Fruit fly (Drosophila melanogaster): ENCODE data around the gene Cyp4ae1.

Cyp4ae1 gene

DNA sequence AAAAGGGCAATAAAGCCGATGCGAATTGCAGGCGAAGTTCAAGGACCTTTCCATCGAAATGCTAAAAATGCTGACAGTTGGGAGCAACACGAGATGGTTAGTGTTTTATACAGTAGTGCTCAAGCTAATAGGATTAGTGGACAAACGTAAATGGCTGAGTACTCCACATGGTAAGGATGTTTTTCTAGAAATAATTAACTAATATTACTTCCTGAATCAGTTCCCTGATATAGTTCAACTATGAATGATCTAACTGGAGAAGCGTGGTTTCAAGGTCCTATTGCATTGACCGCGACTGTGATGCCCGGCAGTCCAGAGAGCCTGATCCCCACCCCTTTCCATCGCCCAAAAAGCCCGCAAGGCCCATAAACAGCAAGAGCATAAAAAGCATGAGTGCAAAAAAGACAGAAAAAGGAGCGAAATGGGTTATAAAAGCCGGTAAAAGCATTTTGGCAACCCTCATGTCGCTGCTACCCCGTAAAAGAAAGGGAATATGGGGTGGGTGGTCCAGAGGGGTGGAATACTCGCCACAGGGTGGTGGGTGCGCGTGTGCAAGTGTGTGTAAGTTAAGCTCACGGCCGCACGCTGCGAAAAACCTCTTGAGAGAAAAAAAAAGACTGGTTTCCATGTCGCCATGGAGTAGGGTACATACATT, 44.5 kb upstream of the Cyp4ae1 start (continued):
- no peak for TF ChIP-seq CG32772 (GFP tag; IDR thresholded peaks at IDR 0.05)
- TF ChIP-seq CTCF (GFP tag; optimal IDR thresholded peaks at IDR 0.05): no peak
- 0 out of 3 replicates have a peak, but pooled peaks have one; percentile 23 for TF ChIP-seq gce (GFP tag; IDR thresholded peaks at IDR 0.05)
- TF ChIP-seq en (GFP tag; optimal IDR thresholded peaks at IDR 0.05): peak; percentile 11
- TF ChIP-seq CG11085 (GFP tag; IDR thresholded peaks at IDR 0.05): peak; percentile 24; the same call in 1 of the 2 replicates
- no peak for TF ChIP-seq eve (GFP tag; optimal IDR thresholded peaks at IDR 0.05)
- TF ChIP-seq sima (GFP tag; optimal IDR thresholded peaks at IDR 0.05): peak; percentile 59
- peak; percentile 6 for TF ChIP-seq CG4328 (GFP tag; optimal IDR thresholded peaks at IDR 0.05)
- peak; percentile 66 for TF ChIP-seq CG16815 (GFP tag; optimal IDR thresholded peaks at IDR 0.05)
- TF ChIP-seq sd (tag; optimal IDR thresholded peaks at IDR 0.05): no peak
- TF ChIP-seq CG10543 (GFP tag; optimal IDR thresholded peaks at IDR 0.05): no peak
- no peak for TF ChIP-seq Hr78 (GFP tag; optimal IDR thresholded peaks at IDR 0.05)
- peak; percentile 51 for TF ChIP-seq org-1 (GFP tag; optimal IDR thresholded peaks at IDR 0.05)
- peak; percentile 75 for TF ChIP-seq Oli (tag; optimal IDR thresholded peaks at IDR 0.05)
- TF ChIP-seq Fer1 (GFP tag; optimal IDR thresholded peaks at IDR 0.05): peak; percentile 67
- peak; percentile 70 for TF ChIP-seq Sox102F (GFP tag; optimal IDR thresholded peaks at IDR 0.05)
- TF ChIP-seq CG4820 (GFP tag; optimal IDR thresholded peaks at IDR 0.05): peak; percentile 64
- peak; percentile 53; the same call in 1 of the 2 replicates for TF ChIP-seq Rx (GFP tag; IDR thresholded peaks at IDR 0.05)
- TF ChIP-seq slbo (GFP tag; IDR thresholded peaks at IDR 0.05): peak; percentile 58
- no peak for TF ChIP-seq CG30020 (tag; optimal IDR thresholded peaks at IDR 0.05)
- no peak for TF ChIP-seq D (optimal IDR thresholded peaks at IDR 0.05)
- peak; percentile 75 for TF ChIP-seq D (GFP tag; optimal IDR thresholded peaks at IDR 0.05)
- TF ChIP-seq B-H1 (GFP tag; IDR thresholded peaks at IDR 0.05): peak; percentile 21; the same call in 2 of the 3 replicates
- TF ChIP-seq gsb (GFP tag; IDR thresholded peaks at IDR 0.05): peak; percentile 18; the same call in 1 of the 2 replicates
- TF ChIP-seq sens-2 (GFP tag; IDR thresholded peaks at IDR 0.05): no peak
- no peak for TF ChIP-seq CG13287 (GFP tag; IDR thresholded peaks at IDR 0.05; ENCODE audit: partially characterized antibody)
- peak; percentile 7 for TF ChIP-seq CG8290 (GFP tag; optimal IDR thresholded peaks at IDR 0.05)
- TF ChIP-seq CG8290 (tag; optimal IDR thresholded peaks at IDR 0.05): peak in 1 of 2 experiments; percentile 78
- TF ChIP-seq repo (GFP tag; optimal IDR thresholded peaks at IDR 0.05): peak; percentile 33
- TF ChIP-seq Opbp (GFP tag; IDR thresholded peaks at IDR 0.05; ENCODE audit: partially characterized antibody): no peak
- TF ChIP-seq CG6272 (GFP tag; IDR thresholded peaks at IDR 0.05): no peak
- peak; percentile 9 for TF ChIP-seq btn (GFP tag; optimal IDR thresholded peaks at IDR 0.05)
- peak; percentile 45 for TF ChIP-seq CG18619 (GFP tag; optimal IDR thresholded peaks at IDR 0.05)
- TF ChIP-seq emc (GFP tag; optimal IDR thresholded peaks at IDR 0.05): peak; percentile 11
- no peak for TF ChIP-seq MBD-R2 (GFP tag; IDR thresholded peaks at IDR 0.05)
- TF ChIP-seq CG1792 (GFP tag; optimal IDR thresholded peaks at IDR 0.05): peak; percentile 58
- no peak for TF ChIP-seq bbx (GFP tag; IDR thresholded peaks at IDR 0.05; ENCODE audit: partially characterized antibody)
- no peak for TF ChIP-seq CkIIα-i1 (GFP tag; IDR thresholded peaks at IDR 0.05)
- peak; percentile 36 for TF ChIP-seq fd64A (GFP tag; optimal IDR thresholded peaks at IDR 0.05)
- TF ChIP-seq CG15073 (GFP tag; optimal IDR thresholded peaks at IDR 0.05): peak; percentile 51
- no peak for TF ChIP-seq schlank (tag; optimal IDR thresholded peaks at IDR 0.05)
- no peak for TF ChIP-seq wor (GFP tag; IDR thresholded peaks at IDR 0.05)
- TF ChIP-seq CG6683 (GFP tag; optimal IDR thresholded peaks at IDR 0.05): peak; percentile 14
- TF ChIP-seq jumu (GFP tag; optimal IDR thresholded peaks at IDR 0.05): peak; percentile 63
- peak; percentile 60; the same call in 1 of the 2 replicates for TF ChIP-seq E2f1 (GFP tag; IDR thresholded peaks at IDR 0.05)
- TF ChIP-seq Hmx (GFP tag; optimal IDR thresholded peaks at IDR 0.05): no peak
- no peak for TF ChIP-seq tup (GFP tag; optimal IDR thresholded peaks at IDR 0.05)
- peak; percentile 55 for TF ChIP-seq bcd (GFP tag; optimal IDR thresholded peaks at IDR 0.05)
- no peak; the same call in 1 of the 2 replicates for TF ChIP-seq CG9215 (GFP tag; IDR thresholded peaks at IDR 0.05)
- TF ChIP-seq pita (GFP tag; optimal IDR thresholded peaks at IDR 0.05): no peak
- peak; percentile 54 for TF ChIP-seq Hr3 (GFP tag; optimal IDR thresholded peaks at IDR 0.05)
